Worm (Caenorhabditis elegans) whole organism, young adult: ENCODE results near the gene F13D12.8.

Source experiments
- B0019.2 ChIP-seq: fragments of 200-800 bp; sonication (Bioruptor generic); conservative IDR thresholded peaks from 2 replicates; pipeline ENCODE4 v1.3.6; 2022; ENCODE audit warnings: missing genetic modification reagents, missing genetic modification characterization, missing compliant biosample characterization
- B0035.1 ChIP-seq: sonication (generic microtip); optimal IDR thresholded peaks from 2 replicates; lab custom pipeline; 2016; ENCODE audit warnings: missing genetic modification characterization, mild to moderate bottlenecking, missing compliant biosample characterization, missing genotype, missing genetic modification reagents
- B0261.1 ChIP-seq: sonication (generic microtip); optimal IDR thresholded peaks from 2 replicates; lab custom pipeline; 2016; ENCODE audit warnings: mild to moderate bottlenecking, missing genetic modification characterization, moderate library complexity, missing compliant biosample characterization
- C06A6.2 ChIP-seq: fragments of 200-800 bp; sonication (Bioruptor generic); conservative IDR thresholded peaks from 2 replicates; pipeline ENCODE4 v1.3.6; 2022; ENCODE audit warnings: missing genetic modification characterization, missing compliant biosample characterization
- C17E4.6 ChIP-seq: fragments of 200-800 bp; sonication (Bioruptor generic); IDR thresholded peaks from 2 replicates; pipeline ENCODE4 v1.3.6; 2022; ENCODE audit warnings: missing genetic modification reagents, missing genetic modification characterization, missing compliant biosample characterization
- D2030.7 ChIP-seq: fragments of 200-800 bp; sonication (Bioruptor generic); IDR thresholded peaks from 2 replicates; pipeline ENCODE4 v1.3.6; 2022; ENCODE audit warnings: missing genetic modification reagents, missing genetic modification characterization, missing compliant biosample characterization
- F22D6.2 ChIP-seq: sonication (generic microtip); optimal IDR thresholded peaks from 2 replicates; lab custom pipeline; 2016; ENCODE audit warnings: mild to moderate bottlenecking, missing genetic modification characterization, missing compliant biosample characterization
- F33H1.4 ChIP-seq: fragments of 200-800 bp; sonication (Bioruptor generic); IDR thresholded peaks from 2 replicates; pipeline ENCODE4 v1.3.6; 2022; ENCODE audit warnings: missing genetic modification reagents, missing genetic modification characterization, missing compliant biosample characterization
- F37B4.10 ChIP-seq: fragments of 200-800 bp; sonication (Bioruptor generic); IDR thresholded peaks from 2 replicates; pipeline ENCODE4 v1.3.6; 2022; ENCODE audit warnings: missing genetic modification characterization, missing compliant biosample characterization
- F49E8.2 ChIP-seq: sonication (generic microtip); optimal IDR thresholded peaks from 3 replicates; lab custom pipeline; 2017; ENCODE audit warnings: missing genetic modification characterization, mild to moderate bottlenecking, missing compliant biosample characterization, antibody characterized with exemption, moderate library complexity; ENCODE audit not compliant: insufficient read depth
- T07F8.4 ChIP-seq: sonication (generic microtip); optimal IDR thresholded peaks from 2 replicates; lab custom pipeline; 2016; ENCODE audit warnings: mild to moderate bottlenecking, missing genetic modification characterization, moderate library complexity, missing compliant biosample characterization
- Y56A3A.18 ChIP-seq: fragments of 200-800 bp; sonication (Bioruptor generic); IDR thresholded peaks from 2 replicates; pipeline ENCODE4 v1.3.6; 2022; ENCODE audit warnings: missing genetic modification reagents, missing genetic modification characterization, missing compliant biosample characterization
- Y79H2A.3 ChIP-seq: fragments of 200-800 bp; sonication (Bioruptor generic); conservative IDR thresholded peaks from 2 replicates; pipeline ENCODE4 v1.3.6; 2022; ENCODE audit warnings: missing genetic modification reagents, missing genetic modification characterization, missing compliant biosample characterization
- ZK185.1 ChIP-seq: sonication (generic microtip); optimal IDR thresholded peaks from 2 replicates; lab custom pipeline; 2016; ENCODE audit warnings: mild to moderate bottlenecking, missing genetic modification characterization, missing compliant biosample characterization; ENCODE audit not compliant: poor library complexity, severe bottlenecking
- attf-5 ChIP-seq: fragments of 200-800 bp; sonication (Bioruptor generic); optimal IDR thresholded peaks from 2 replicates; lab custom pipeline; 2018; ENCODE audit warnings: mild to moderate bottlenecking, missing genetic modification characterization, missing compliant biosample characterization
- attf-6 ChIP-seq: fragments of 200-800 bp; sonication (Bioruptor generic); IDR thresholded peaks from 2 replicates; pipeline ENCODE4 v1.3.6; 2022; ENCODE audit warnings: missing genetic modification reagents, missing genetic modification characterization, missing compliant biosample characterization
- bed-1 ChIP-seq: fragments of 200-800 bp; sonication (Bioruptor generic); IDR thresholded peaks from 2 replicates; pipeline ENCODE4 v1.3.6; 2022; ENCODE audit warnings: missing genetic modification reagents, missing genetic modification characterization, missing compliant biosample characterization
- bed-2 ChIP-seq: fragments of 200-800 bp; sonication (Bioruptor generic); IDR thresholded peaks from 2 replicates; pipeline ENCODE4 v1.3.6; 2022; ENCODE audit warnings: missing genetic modification reagents, missing genetic modification characterization, missing compliant biosample characterization
- ccch-3 ChIP-seq: fragments of 200-800 bp; sonication (Bioruptor generic); optimal IDR thresholded peaks from 2 replicates; lab custom pipeline; 2018; ENCODE audit warnings: mild to moderate bottlenecking, missing genetic modification characterization, missing compliant biosample characterization
- ceh-27 ChIP-seq: fragments of 200-800 bp; sonication (Bioruptor generic); optimal IDR thresholded peaks from 2 replicates; lab custom pipeline; 2018; ENCODE audit warnings: mild to moderate bottlenecking, missing genetic modification characterization, moderate library complexity, missing compliant biosample characterization
- ceh-40 ChIP-seq: fragments of 200-800 bp; sonication (Bioruptor generic); IDR thresholded peaks from 2 replicates; pipeline ENCODE4 v1.3.6; 2022; ENCODE audit warnings: missing genetic modification characterization, missing compliant biosample characterization
- ceh-58 ChIP-seq: fragments of 200-800 bp; sonication (Bioruptor generic); IDR thresholded peaks from 2 replicates; pipeline ENCODE4 v1.3.6; 2022; ENCODE audit warnings: missing genetic modification characterization, missing compliant biosample characterization
- ceh-79 ChIP-seq: sonication (generic microtip); optimal IDR thresholded peaks from 2 replicates; lab custom pipeline; 2017; ENCODE audit warnings: mild to moderate bottlenecking, missing genetic modification characterization, missing compliant biosample characterization
- ceh-91 ChIP-seq: fragments of 200-800 bp; sonication (Bioruptor generic); IDR thresholded peaks from 2 replicates; pipeline ENCODE4 v1.3.6; 2022; ENCODE audit warnings: missing genetic modification reagents, missing genetic modification characterization, missing compliant biosample characterization
- dox-1 ChIP-seq: fragments of 200-800 bp; sonication (Bioruptor generic); IDR thresholded peaks from 2 replicates; pipeline ENCODE4 v1.3.6; 2022; ENCODE audit warnings: missing genetic modification reagents, missing genetic modification characterization, missing compliant biosample characterization
- egrh-3 ChIP-seq: fragments of 200-800 bp; sonication (Bioruptor generic); IDR thresholded peaks from 2 replicates; pipeline ENCODE4 v1.3.6; 2022; ENCODE audit warnings: missing genetic modification reagents, missing genetic modification characterization, missing compliant biosample characterization
- gei-17 ChIP-seq: fragments of 200-800 bp; sonication (Bioruptor generic); optimal IDR thresholded peaks from 2 replicates; lab custom pipeline; 2018; ENCODE audit warnings: mild to moderate bottlenecking, missing genetic modification characterization, missing compliant biosample characterization
- hlh-12 ChIP-seq: sonication (generic microtip); optimal IDR thresholded peaks from 2 replicates; lab custom pipeline; 2016; ENCODE audit warnings: missing genetic modification characterization, missing compliant biosample characterization
- hlh-26 ChIP-seq: fragments of 200-800 bp; sonication (Bioruptor generic); conservative IDR thresholded peaks from 2 replicates; pipeline ENCODE4 v1.3.6; 2022; ENCODE audit warnings: missing genetic modification reagents, missing genetic modification characterization, missing compliant biosample characterization
- hmg-20 ChIP-seq: fragments of 200-800 bp; sonication (Bioruptor generic); IDR thresholded peaks from 2 replicates; pipeline ENCODE4 v1.3.6; 2022; ENCODE audit warnings: missing genetic modification reagents, missing genetic modification characterization, missing compliant biosample characterization
- let-526 ChIP-seq: fragments of 200-800 bp; sonication (Bioruptor generic); IDR thresholded peaks from 2 replicates; pipeline ENCODE4 v1.3.6; 2022; ENCODE audit warnings: missing genetic modification reagents, missing genetic modification characterization, missing compliant biosample characterization
- let-607 ChIP-seq, 2 experiments: fragments of 200-800 bp in 1 of 2; sonication (Bioruptor generic) in 1 of 2; sonication (generic microtip) in 1 of 2; optimal IDR thresholded peaks; 2 replicates each; lab custom pipeline; 2016 to 2018; ENCODE audit warnings: mild to moderate bottlenecking in 2 of 2, missing compliant biosample characterization in 2 of 2, missing genetic modification characterization in 2 of 2, moderate library complexity in 2 of 2, missing genotype in 1 of 2
- lin-35 ChIP-seq, 3 experiments: fragments of 150-350 bp in 2 of 3; sonication (generic microtip) in 1 of 3; optimal IDR thresholded peaks; 2 replicates each; lab custom pipeline; 2014 to 2018; ENCODE audit warnings: missing biosample characterization in 3 of 3, missing genetic modification characterization in 3 of 3, missing genetic modification reagents in 3 of 3
- madf-6 ChIP-seq: fragments of 200-800 bp; sonication (Bioruptor generic); IDR thresholded peaks from 2 replicates; pipeline ENCODE4 v1.3.6; 2022; ENCODE audit warnings: missing genetic modification reagents, missing genetic modification characterization, missing compliant biosample characterization
- madf-8 ChIP-seq: fragments of 200-800 bp; sonication (Bioruptor generic); conservative IDR thresholded peaks from 2 replicates; pipeline ENCODE4 v1.3.6; 2022; ENCODE audit warnings: missing genetic modification reagents, missing genetic modification characterization, missing compliant biosample characterization
- mel-28 ChIP-seq: sonication (generic microtip); optimal IDR thresholded peaks from 2 replicates; lab custom pipeline; 2016; ENCODE audit warnings: borderline replicate concordance, mild to moderate bottlenecking, missing genetic modification characterization, missing compliant biosample characterization
- nfya-1 ChIP-seq: sonication (generic microtip); optimal IDR thresholded peaks from 2 replicates; lab custom pipeline; 2017; ENCODE audit warnings: antibody characterized with exemption, missing compliant biosample characterization, missing genetic modification characterization, borderline replicate concordance; ENCODE audit not compliant: insufficient read depth
- nfya-2 ChIP-seq: fragments of 200-800 bp; sonication (Bioruptor generic); IDR thresholded peaks from 2 replicates; pipeline ENCODE4 v1.3.6; 2022; ENCODE audit warnings: missing genetic modification reagents, missing genetic modification characterization, missing compliant biosample characterization
- nfyb-1 ChIP-seq: fragments of 200-800 bp; sonication (Bioruptor generic); IDR thresholded peaks from 2 replicates; pipeline ENCODE4 v1.3.6; 2022; ENCODE audit warnings: missing genetic modification reagents, missing genetic modification characterization, missing compliant biosample characterization
- nhr-120 ChIP-seq: fragments of 200-800 bp; sonication (Bioruptor generic); IDR thresholded peaks from 2 replicates; pipeline ENCODE4 v1.3.6; 2022; ENCODE audit warnings: missing genetic modification characterization, missing compliant biosample characterization
- rcor-1 ChIP-seq: fragments of 200-800 bp; sonication (Bioruptor generic); IDR thresholded peaks from 2 replicates; pipeline ENCODE4 v1.3.6; 2022; ENCODE audit warnings: missing genetic modification reagents, missing genetic modification characterization, missing compliant biosample characterization
- repo-1 ChIP-seq: sonication (generic microtip); optimal IDR thresholded peaks from 2 replicates; lab custom pipeline; 2017; ENCODE audit warnings: mild to moderate bottlenecking, missing genetic modification characterization, missing compliant biosample characterization
- somi-1 ChIP-seq: fragments of 200-800 bp; sonication (Bioruptor generic); optimal IDR thresholded peaks from 2 replicates; lab custom pipeline; 2018; ENCODE audit warnings: mild to moderate bottlenecking, missing genetic modification characterization, missing compliant biosample characterization
- tbp1 ChIP-seq: fragments of 200-800 bp; sonication (Bioruptor generic); optimal IDR thresholded peaks from 2 replicates; lab custom pipeline; 2018; ENCODE audit warnings: mild to moderate bottlenecking, missing genetic modification characterization, missing compliant biosample characterization
- xnd-1 ChIP-seq: sonication (generic microtip); optimal IDR thresholded peaks from 2 replicates; lab custom pipeline; 2016; ENCODE audit warnings: missing genotype, missing genetic modification reagents, missing genetic modification characterization, missing compliant biosample characterization
- ztf-18 ChIP-seq: sonication (generic microtip); optimal IDR thresholded peaks from 2 replicates; lab custom pipeline; 2016; ENCODE audit warnings: missing genotype, mild to moderate bottlenecking, missing genetic modification characterization, missing compliant biosample characterization
- ztf-22 ChIP-seq: fragments of 200-800 bp; sonication (Bioruptor generic); optimal IDR thresholded peaks from 2 replicates; lab custom pipeline; 2018; ENCODE audit warnings: mild to moderate bottlenecking, missing genetic modification characterization, moderate library complexity, missing compliant biosample characterization
- ztf-28 ChIP-seq: fragments of 200-800 bp; sonication (Bioruptor generic); IDR thresholded peaks from 2 replicates; pipeline ENCODE4 v1.3.6; 2022; ENCODE audit warnings: missing genetic modification reagents, missing genetic modification characterization, missing compliant biosample characterization

F13D12.8 gene

ce11 chrII:11777893-11778480, 45.6 kb upstream of the F13D12.8 start, which contains the start of the genes patr-1 and dna-2 (continued):
- TF ChIP-seq F37B4.10 (GFP tag; lab: Robert Waterston, UW) (no peak), let-607 (tag; optimal IDR thresholded peaks at IDR 0.05; lab: Kevin White, UChicago) (no peak), F33H1.4 (GFP tag; lab: Robert Waterston, UW) (peak; percentile 82), ceh-27 (peak; percentile 6), let-526 (GFP tag; lab: Robert Waterston, UW) (no peak), xnd-1 (tag; lab: Kevin White, UChicago) (no peak), madf-6 (GFP tag; lab: Robert Waterston, UW) (peak; percentile 57), madf-8 (GFP tag; lab: Robert Waterston, UW) (no peak), ceh-91 (peak; percentile 69), Y79H2A.3 (no peak), ccch-3 (GFP tag; lab: Kevin White, UChicago) (no peak), attf-6 (no peak), C06A6.2 (GFP tag; lab: Robert Waterston, UW) (no peak), hmg-20 (GFP tag; lab: Robert Waterston, UW) (no peak), B0019.2 (GFP tag; lab: Robert Waterston, UW) (no peak), D2030.7 (peak; percentile 43), repo-1 (no peak), gei-17 (GFP tag; lab: Kevin White, UChicago) (no peak), lin-35 (GFP tag; optimal IDR thresholded peaks at IDR 0.05; lab: Kevin White, UChicago) (peak in 1 of 3 experiments; percentile 50), ceh-58 (GFP tag; lab: Robert Waterston, UW) (no peak), attf-5 (GFP tag; lab: Kevin White, UChicago) (peak; percentile 70), somi-1 (GFP tag; lab: Kevin White, UChicago) (no peak), ceh-40 (GFP tag; lab: Robert Waterston, UW) (no peak), hlh-26 (no peak), egrh-3 (GFP tag; lab: Robert Waterston, UW) (no peak), ztf-18 (tag; lab: Kevin White, UChicago) (peak; percentile 16), Y56A3A.18 (no peak), tbp1 (GFP tag; lab: Kevin White, UChicago) (peak; percentile 1), mel-28 (tag; lab: Kevin White, UChicago) (no peak), ztf-22 (GFP tag; lab: Kevin White, UChicago) (no peak), nhr-120 (no peak), dox-1 (GFP tag; lab: Robert Waterston, UW) (peak; percentile 80), ztf-28 (no peak), ZK185.1 (tag; lab: Kevin White, UChicago) (no peak), hlh-12 (tag; lab: Kevin White, UChicago) (no peak), rcor-1 (no peak), nfya-1 (tag; lab: Kevin White, UChicago) (no peak), bed-1 (no peak), ceh-79 (tag; lab: Kevin White, UChicago) (no peak), B0261.1 (tag; lab: Kevin White, UChicago) (no peak), B0035.1 (tag; lab: Kevin White, UChicago) (no peak), F49E8.2 (tag; lab: Kevin White, UChicago) (no peak), nfyb-1 (no peak), nfya-2 (no peak), bed-2 (GFP tag; lab: Robert Waterston, UW) (no peak), T07F8.4 (tag; lab: Kevin White, UChicago) (no peak), C17E4.6 (GFP tag; lab: Robert Waterston, UW) (no peak), F22D6.2 (tag; lab: Kevin White, UChicago) (no peak)
